Fruit fly (Drosophila melanogaster) whole organism, adult: Measurements from ENCODE around the gene CG9281.

ENCODE experiments used
- CG11617 ChIP-seq: fragments of 200-800 bp; sonication (Bioruptor generic); optimal IDR thresholded peaks from 2 replicates; lab custom pipeline; 2017; ENCODE audit warnings: mild to moderate bottlenecking, missing biosample characterization, missing genetic modification reagents, missing genetic modification characterization
- CG12768 ChIP-seq: fragments of 200-800 bp; sonication (Bioruptor generic); optimal IDR thresholded peaks from 2 replicates; lab custom pipeline; 2017; ENCODE audit warnings: missing biosample characterization, missing genetic modification characterization, mild to moderate bottlenecking, moderate library complexity, missing genetic modification reagents
- CG14711 ChIP-seq: fragments of 200-800 bp; sonication (Bioruptor generic); optimal IDR thresholded peaks from 2 replicates; lab custom pipeline; 2018; ENCODE audit warnings: missing biosample characterization, mild to moderate bottlenecking, missing genetic modification characterization, moderate library complexity
- CG1620 ChIP-seq: fragments of 200-800 bp; sonication (Bioruptor generic); optimal IDR thresholded peaks from 2 replicates; lab custom pipeline; 2016; ENCODE audit warnings: missing biosample characterization, missing genetic modification characterization
- CG33017 ChIP-seq: fragments of 200-800 bp; sonication (Bioruptor generic); optimal IDR thresholded peaks from 2 replicates; lab custom pipeline; 2018; ENCODE audit warnings: missing biosample characterization, mild to moderate bottlenecking, missing genetic modification characterization, moderate library complexity
- CG5204 ChIP-seq: fragments of 200-800 bp; sonication (Bioruptor generic); optimal IDR thresholded peaks from 2 replicates; lab custom pipeline; 2016; ENCODE audit warnings: missing biosample characterization, missing genetic modification characterization
- CG7045 ChIP-seq: fragments of 200-800 bp; sonication (Bioruptor generic); optimal IDR thresholded peaks from 2 replicates; lab custom pipeline; 2017; ENCODE audit warnings: missing biosample characterization, mild to moderate bottlenecking, missing genetic modification characterization
- CG7101 ChIP-seq: fragments of 200-800 bp; sonication (Bioruptor generic); optimal IDR thresholded peaks from 2 replicates; lab custom pipeline; 2018; ENCODE audit warnings: missing biosample characterization, mild to moderate bottlenecking, missing genetic modification characterization, moderate library complexity
- Clk ChIP-seq: fragments of 200-800 bp; sonication (Bioruptor generic); optimal IDR thresholded peaks from 2 replicates; lab custom pipeline; 2017; ENCODE audit warnings: missing biosample characterization, missing genetic modification characterization
- Crg-1 ChIP-seq: fragments of 200-800 bp; sonication (Bioruptor generic); optimal IDR thresholded peaks from 2 replicates; lab custom pipeline; 2016; ENCODE audit warnings: missing biosample characterization, missing genetic modification characterization
- Hr96 ChIP-seq: fragments of 200-800 bp; sonication (Bioruptor generic); optimal IDR thresholded peaks from 2 replicates; lab custom pipeline; 2016; ENCODE audit warnings: missing biosample characterization, missing genetic modification characterization
- Mnt ChIP-seq: fragments of 200-800 bp; sonication (Bioruptor generic); optimal IDR thresholded peaks from 2 replicates; lab custom pipeline; 2016; ENCODE audit warnings: missing biosample characterization, mild to moderate bottlenecking, missing genetic modification characterization
- bab1 ChIP-seq: fragments of 200-800 bp; sonication (Bioruptor generic); optimal IDR thresholded peaks from 3 replicates; lab custom pipeline; 2019; ENCODE audit warnings: missing biosample characterization, mild to moderate bottlenecking, missing genetic modification characterization, moderate library complexity
- cic ChIP-seq: fragments of 200-800 bp; sonication (Bioruptor generic); optimal IDR thresholded peaks from 2 replicates; lab custom pipeline; 2017; ENCODE audit warnings: missing biosample characterization, mild to moderate bottlenecking, missing genetic modification characterization, moderate library complexity
- cnc ChIP-seq, 2 experiments: fragments of >200 bp; optimal IDR thresholded peaks; 2 replicates each; lab custom pipeline; 2017
- kay ChIP-seq: fragments of 200-800 bp; sonication (Bioruptor generic); peaks from one replicate; lab custom pipeline; 2016; ENCODE audit warnings: missing biosample characterization, missing genetic modification characterization, borderline replicate concordance
- ovo ChIP-seq: fragments of 200-800 bp; sonication (Bioruptor generic); optimal IDR thresholded peaks from 2 replicates; lab custom pipeline; 2016; ENCODE audit warnings: missing biosample characterization, missing genetic modification characterization
- pad ChIP-seq: fragments of 200-800 bp; sonication (Bioruptor generic); optimal IDR thresholded peaks from 3 replicates; lab custom pipeline; 2017; ENCODE audit warnings: missing biosample characterization, missing genetic modification characterization, mild to moderate bottlenecking, moderate library complexity, missing genetic modification reagents
- tj ChIP-seq: fragments of 200-800 bp; sonication (Bioruptor generic); optimal IDR thresholded peaks from 3 replicates; lab custom pipeline; 2017; ENCODE audit warnings: missing biosample characterization, mild to moderate bottlenecking, missing genetic modification characterization, moderate library complexity
- toe ChIP-seq: fragments of 200-800 bp; sonication (Bioruptor generic); optimal IDR thresholded peaks from 2 replicates; lab custom pipeline; 2016; ENCODE audit warnings: missing biosample characterization, missing genetic modification characterization

CG9281 gene

dm6 chrX:15688757-15689156 lies 21.6 kb downstream of the CG9281 start, which contains the start of gene CG15599:
CG15599 (minus strand) TSS chrX:15688857.
- no peak for TF ChIP-seq pad (GFP tag; lab: Kevin White, UChicago)

- TF ChIP-seq Crg-1 (GFP tag; lab: Kevin White, UChicago), result no peak
- no peak for TF ChIP-seq bab1
- TF ChIP-seq Clk (GFP tag; lab: Kevin White, UChicago), result no peak
- TF ChIP-seq CG33017, result no peak
- no peak for TF ChIP-seq pad (GFP tag; lab: Kevin White, UChicago)
Observed at dm6 chrX:15684419-15684818, 25.9 kb downstream of the CG9281 start.

dm6 chrX:15675294-15675693 lies 35.0 kb downstream of the CG9281 start, which contains the start of gene CG12708:
CG12708 (plus strand) TSS chrX:15675476.
- TF ChIP-seq CG1620 (GFP tag; lab: Kevin White, UChicago), result no peak
- no peak for TF ChIP-seq CG7101
- no peak for TF ChIP-seq CG14711 (tag; lab: Kevin White, UChicago)
- TF ChIP-seq kay (GFP tag; lab: Kevin White, UChicago), result no peak
- no peak for TF ChIP-seq Clk (GFP tag; lab: Kevin White, UChicago)
- TF ChIP-seq Hr96 (GFP tag; lab: Kevin White, UChicago), result no peak
- TF ChIP-seq Crg-1 (GFP tag; lab: Kevin White, UChicago), result no peak
- TF ChIP-seq bab1, result no peak
- no peak for TF ChIP-seq CG5204
- no peak for TF ChIP-seq toe (GFP tag; lab: Kevin White, UChicago)
- no peak for TF ChIP-seq Mnt (GFP tag; lab: Kevin White, UChicago)
- TF ChIP-seq cic (GFP tag; lab: Kevin White, UChicago), result no peak
- no peak for TF ChIP-seq CG33017

dm6 chrX:15674337-15674736 lies 36.0 kb downstream of the CG9281 start:
- TF ChIP-seq cic (GFP tag; lab: Kevin White, UChicago), result no peak

- no peak for TF ChIP-seq kay (GFP tag; lab: Kevin White, UChicago)
- TF ChIP-seq ovo (GFP tag; lab: Kevin White, UChicago), result no peak
- TF ChIP-seq CG5204, result no peak
- no peak for TF ChIP-seq Hr96 (GFP tag; lab: Kevin White, UChicago)
- TF ChIP-seq Mnt (GFP tag; lab: Kevin White, UChicago), result no peak
- TF ChIP-seq cnc (optimal IDR thresholded peaks at IDR 0.05; lab: Kevin White, UChicago), result no peak
- no peak for TF ChIP-seq CG12768 (GFP tag; lab: Kevin White, UChicago)
- no peak for TF ChIP-seq CG33017
- TF ChIP-seq CG7101, result no peak
- TF ChIP-seq CG1620 (GFP tag; lab: Kevin White, UChicago), result no peak
- no peak for TF ChIP-seq Clk (GFP tag; lab: Kevin White, UChicago)
- no peak for TF ChIP-seq bab1
- TF ChIP-seq pad (GFP tag; lab: Kevin White, UChicago), result no peak
- no peak for TF ChIP-seq CG11617 (GFP tag; lab: Kevin White, UChicago)
- no peak for TF ChIP-seq CG14711 (tag; lab: Kevin White, UChicago)
- TF ChIP-seq toe (GFP tag; lab: Kevin White, UChicago), result no peak
- TF ChIP-seq CG7045 (GFP tag; lab: Kevin White, UChicago), result no peak
- TF ChIP-seq tj, result no peak
- TF ChIP-seq cic (GFP tag; lab: Kevin White, UChicago), result no peak
- TF ChIP-seq Crg-1 (GFP tag; lab: Kevin White, UChicago), result no peak
Observed at dm6 chrX:15671026-15671563, 39.2 kb downstream of the CG9281 start, which contains the start of gene CG15646. CG15646 (minus strand) TSS chrX:15671029.

- TF ChIP-seq cnc (optimal IDR thresholded peaks at IDR 0.05; lab: Kevin White, UChicago) (no peak), tj (no peak), Clk (GFP tag; lab: Kevin White, UChicago) (no peak), CG33017 (no peak), toe (GFP tag; lab: Kevin White, UChicago) (no peak), CG5204 (no peak), CG11617 (GFP tag; lab: Kevin White, UChicago) (no peak), cic (GFP tag; lab: Kevin White, UChicago) (no peak), CG1620 (GFP tag; lab: Kevin White, UChicago) (no peak), kay (GFP tag; lab: Kevin White, UChicago) (no peak), Crg-1 (GFP tag; lab: Kevin White, UChicago) (no peak), CG14711 (tag; lab: Kevin White, UChicago) (no peak), pad (GFP tag; lab: Kevin White, UChicago) (no peak), CG7045 (GFP tag; lab: Kevin White, UChicago) (no peak), bab1 (no peak), CG12768 (GFP tag; lab: Kevin White, UChicago) (no peak)
Observed at dm6 chrX:15662285-15662684, 48.1 kb downstream of the CG9281 start, which contains the start of gene CG8119. CG8119 (plus strand) TSS chrX:15662585.
